Worm (Caenorhabditis elegans) whole organism, young adult: ENCODE measurements around the gene madf-8.

Experiments used
- F49E8.2 ChIP-seq: sonication (generic microtip); optimal IDR thresholded peaks from 3 replicates; lab custom pipeline; 2017; ENCODE audit warnings: missing genetic modification characterization, mild to moderate bottlenecking, missing compliant biosample characterization, antibody characterized with exemption, moderate library complexity; ENCODE audit not compliant: insufficient read depth
- Y53G8AR.9 ChIP-seq: fragments of 200-800 bp; sonication (Bioruptor generic); conservative IDR thresholded peaks from 2 replicates; pipeline ENCODE4 v1.3.6; 2022; ENCODE audit warnings: missing genetic modification reagents, missing genetic modification characterization, missing compliant biosample characterization
- ama-1 ChIP-seq, 3 experiments: fragments of 150-350 bp in 1 of 3; sonication (generic microtip) in 2 of 3; optimal IDR thresholded peaks; 2 replicates each; lab custom pipeline; 2014 to 2018; ENCODE audit warnings: missing biosample characterization in 2 of 3, missing genetic modification characterization in 2 of 3, missing genetic modification reagents in 2 of 3
- aptf-3 ChIP-seq: fragments of 200-800 bp; sonication (Bioruptor generic); IDR thresholded peaks from 2 replicates; pipeline ENCODE4 v1.3.6; 2022; ENCODE audit warnings: missing genetic modification characterization, missing compliant biosample characterization
- bed-1 ChIP-seq: fragments of 200-800 bp; sonication (Bioruptor generic); IDR thresholded peaks from 2 replicates; pipeline ENCODE4 v1.3.6; 2022; ENCODE audit warnings: missing genetic modification reagents, missing genetic modification characterization, missing compliant biosample characterization
- snpc-1.1 ChIP-seq: sonication (generic microtip); optimal IDR thresholded peaks from 2 replicates; lab custom pipeline; 2017; ENCODE audit warnings: missing genetic modification characterization, mild to moderate bottlenecking, missing compliant biosample characterization, antibody characterized with exemption, moderate library complexity, missing genotype, missing genetic modification reagents; ENCODE audit not compliant: insufficient read depth
- unc-62 ChIP-seq: fragments of 150-350 bp; optimal IDR thresholded peaks from 2 replicates; lab custom pipeline; 2014; ENCODE audit warnings: missing biosample characterization, missing genetic modification reagents, missing genetic modification characterization
- ztf-18 ChIP-seq: sonication (generic microtip); optimal IDR thresholded peaks from 2 replicates; lab custom pipeline; 2016; ENCODE audit warnings: missing genotype, mild to moderate bottlenecking, missing genetic modification characterization, missing compliant biosample characterization

ce11 chrIII:3627042-3627441, 23.6 kb downstream of the madf-8 start, which contains the start of gene sel-8:
- TF ChIP-seq unc-62 (GFP tag; lab: Kevin White, UChicago) (no peak), F49E8.2 (tag; lab: Kevin White, UChicago) (no peak), ama-1 (optimal IDR thresholded peaks at IDR 0.05; lab: Kevin White, UChicago) (no peak), ama-1 (GFP tag; optimal IDR thresholded peaks at IDR 0.05; lab: Kevin White, UChicago) (no peak), bed-1 (no peak), Y53G8AR.9 (no peak), snpc-1.1 (tag; lab: Kevin White, UChicago) (no peak), ztf-18 (tag; lab: Kevin White, UChicago) (no peak), aptf-3 (GFP tag; lab: Robert Waterston, UW) (no peak)
